Worm (Caenorhabditis elegans): Measurements from ENCODE around the gene F55H2.8.

DNA sequence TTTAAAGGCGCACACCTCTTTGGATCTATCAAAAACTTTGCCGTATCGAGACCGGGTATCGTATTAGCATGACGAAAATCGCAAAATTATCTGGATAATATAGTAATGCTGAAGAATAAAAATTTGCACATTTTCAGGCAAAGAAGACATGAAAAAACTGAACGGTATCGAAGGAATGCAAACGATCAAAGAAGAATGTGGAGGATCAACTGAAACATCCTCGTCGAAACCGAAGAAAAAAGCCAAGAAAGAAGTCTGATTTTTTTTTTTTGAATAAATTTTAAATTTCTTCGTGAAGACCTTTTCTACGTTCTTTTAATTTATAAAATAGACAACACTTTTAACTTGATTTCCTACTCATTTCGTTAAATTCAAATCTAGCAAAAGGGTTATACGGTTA, 31.2 kb downstream of the F55H2.8 start, which contains the start of gene ZK1098.12:
- TF ChIP-seq ceh-16 (tag; optimal IDR thresholded peaks at IDR 0.05): no peak
- TF ChIP-seq sma-3 (GFP tag; optimal IDR thresholded peaks at IDR 0.05): no peak
- no peak for TF ChIP-seq ama-1 (optimal IDR thresholded peaks at IDR 0.05)
- TF ChIP-seq blmp-1 (tag; optimal IDR thresholded peaks at IDR 0.05; ENCODE audit: insufficient read depth): no peak
- TF ChIP-seq skn-1 (tag; optimal IDR thresholded peaks at IDR 0.05): no peak
- TF ChIP-seq nhr-23 (tag; optimal IDR thresholded peaks at IDR 0.05): no peak
- TF ChIP-seq egl-27 (tag; optimal IDR thresholded peaks at IDR 0.05): no peak
- TF ChIP-seq snpc-4 (tag; optimal IDR thresholded peaks at IDR 0.05): no peak
- no peak for TF ChIP-seq mdl-1 (tag; optimal IDR thresholded peaks at IDR 0.05)
- TF ChIP-seq zag-1 (tag; optimal IDR thresholded peaks at IDR 0.05): no peak
